Fruit fly (Drosophila melanogaster) whole organism, embryonic: ENCODE data around the gene Pgant35A.

Experiments
- Asciz ChIP-seq: fragments of 200-800 bp; sonication (Bioruptor generic); optimal IDR thresholded peaks from 2 replicates; lab custom pipeline; 2017; ENCODE audit warnings: missing biosample characterization, mild to moderate bottlenecking, missing genetic modification characterization, missing genetic modification reagents
- BEAF-32 ChIP-seq: fragments of 200-800 bp; sonication (Bioruptor generic); optimal IDR thresholded peaks from 3 replicates; lab custom pipeline; 2017; ENCODE audit warnings: missing biosample characterization, missing genetic modification characterization, mild to moderate bottlenecking, moderate library complexity, missing genetic modification reagents
- Blimp-1 ChIP-seq: fragments of 200-800 bp; sonication (Bioruptor generic); optimal IDR thresholded peaks from 3 replicates; lab custom pipeline; 2018; ENCODE audit warnings: missing biosample characterization, missing genetic modification characterization, mild to moderate bottlenecking, moderate library complexity, missing genetic modification reagents
- CG10979 ChIP-seq: fragments of 200-800 bp; sonication (Bioruptor generic); optimal IDR thresholded peaks from 2 replicates; lab custom pipeline; 2018; ENCODE audit warnings: missing biosample characterization, mild to moderate bottlenecking, missing genetic modification characterization, moderate library complexity
- CG12104 ChIP-seq: fragments of 200-800 bp; sonication (Bioruptor generic); optimal IDR thresholded peaks from 3 replicates; lab custom pipeline; 2016; ENCODE audit warnings: missing biosample characterization, missing genetic modification characterization
- CG16863 ChIP-seq: fragments of 200-800 bp; sonication (Bioruptor generic); optimal IDR thresholded peaks from 3 replicates; lab custom pipeline; 2016; ENCODE audit warnings: missing biosample characterization, missing genetic modification characterization
- CG17361 ChIP-seq: fragments of 200-800 bp; sonication (Bioruptor generic); IDR thresholded peaks from 3 replicates; pipeline ENCODE4 v1.3.6; 2022; ENCODE audit warnings: missing biosample characterization, missing genetic modification characterization
- CG18599 ChIP-seq: fragments of 200-800 bp; sonication (Bioruptor generic); optimal IDR thresholded peaks from 3 replicates; lab custom pipeline; 2017; ENCODE audit warnings: missing biosample characterization, missing genetic modification characterization, mild to moderate bottlenecking, moderate library complexity, missing genetic modification reagents
- CG2129 ChIP-seq: fragments of 200-800 bp; sonication (Bioruptor generic); IDR thresholded peaks from 2 replicates; pipeline ENCODE4 v1.3.6; 2022; ENCODE audit warnings: missing biosample characterization, missing genetic modification characterization; ENCODE audit not compliant: partially characterized antibody
- CG2712 ChIP-seq: fragments of 200-800 bp; optimal IDR thresholded peaks from 3 replicates; lab custom pipeline; 2019; ENCODE audit warnings: missing biosample characterization, mild to moderate bottlenecking, missing genetic modification characterization, moderate library complexity
- CG31365 ChIP-seq: fragments of 200-800 bp; sonication (Bioruptor generic); optimal IDR thresholded peaks from 2 replicates; lab custom pipeline; 2018; ENCODE audit warnings: missing biosample characterization, mild to moderate bottlenecking, missing genetic modification characterization
- CG31441 ChIP-seq: fragments of 200-800 bp; sonication (Bioruptor generic); IDR thresholded peaks from 2 replicates; pipeline ENCODE4 v1.3.6; 2022; ENCODE audit warnings: missing biosample characterization, missing genetic modification characterization
- CG3163 ChIP-seq: fragments of 200-800 bp; sonication (Bioruptor generic); optimal IDR thresholded peaks from 3 replicates; lab custom pipeline; 2016; ENCODE audit warnings: missing biosample characterization, missing genetic modification characterization
- CG34422 ChIP-seq: fragments of 200-800 bp; sonication (Bioruptor generic); IDR thresholded peaks from 3 replicates; pipeline ENCODE4 v1.3.6; 2022; ENCODE audit warnings: missing biosample characterization, missing genetic modification characterization
- CG5180 ChIP-seq: fragments of 200-800 bp; sonication (Bioruptor generic); optimal IDR thresholded peaks from 3 replicates; lab custom pipeline; 2017; ENCODE audit warnings: missing biosample characterization, missing genetic modification characterization, mild to moderate bottlenecking, moderate library complexity, missing genetic modification reagents
- CG5245 ChIP-seq: fragments of 200-800 bp; sonication (Bioruptor generic); optimal IDR thresholded peaks from 3 replicates; lab custom pipeline; 2016; ENCODE audit warnings: missing biosample characterization, missing genetic modification characterization
- CG9215 ChIP-seq: fragments of 200-800 bp; sonication (Bioruptor generic); IDR thresholded peaks from 2 replicates; pipeline ENCODE4 v1.3.6; 2022; ENCODE audit warnings: missing biosample characterization, missing genetic modification characterization
- CoRest ChIP-seq: fragments of 200-800 bp; sonication (Bioruptor generic); optimal IDR thresholded peaks from 3 replicates; lab custom pipeline; 2018; ENCODE audit warnings: missing biosample characterization, mild to moderate bottlenecking, missing genetic modification characterization, moderate library complexity
- D19A ChIP-seq: fragments of 200-800 bp; optimal IDR thresholded peaks from 3 replicates; lab custom pipeline; 2019; ENCODE audit warnings: missing biosample characterization, mild to moderate bottlenecking, missing genetic modification characterization, moderate library complexity
- D19B ChIP-seq: fragments of 200-800 bp; sonication (Bioruptor generic); optimal IDR thresholded peaks from 2 replicates; lab custom pipeline; 2017; ENCODE audit warnings: missing biosample characterization, mild to moderate bottlenecking, missing genetic modification characterization
- Dad ChIP-seq: fragments of 200-800 bp; sonication (Bioruptor generic); optimal IDR thresholded peaks from 3 replicates; lab custom pipeline; 2016; ENCODE audit warnings: missing biosample characterization, missing genetic modification characterization
- Dip2 ChIP-seq: fragments of 200-800 bp; sonication (Bioruptor generic); IDR thresholded peaks from 2 replicates; pipeline ENCODE4 v1.3.6; 2022; ENCODE audit warnings: missing biosample characterization, missing genetic modification characterization
- E2f2 ChIP-seq: fragments of 200-800 bp; sonication (Bioruptor generic); IDR thresholded peaks from 2 replicates; pipeline ENCODE4 v1.3.6; 2022; ENCODE audit warnings: missing biosample characterization, missing genetic modification characterization
- GATAe ChIP-seq: fragments of 200-800 bp; sonication (Bioruptor generic); conservative IDR thresholded peaks from 2 replicates; pipeline ENCODE4 v1.3.6; 2022; ENCODE audit warnings: missing biosample characterization, missing genetic modification characterization
- Hmx ChIP-seq: fragments of 200-800 bp; sonication (Bioruptor generic); optimal IDR thresholded peaks from 2 replicates; lab custom pipeline; 2016; ENCODE audit warnings: missing biosample characterization, missing genetic modification characterization
- MESR4 ChIP-seq: fragments of 200-800 bp; sonication (Bioruptor generic); optimal IDR thresholded peaks from 2 replicates; lab custom pipeline; 2018; ENCODE audit warnings: missing biosample characterization, mild to moderate bottlenecking, missing genetic modification characterization, moderate library complexity
- Meics ChIP-seq: fragments of 200-800 bp; sonication (Bioruptor generic); optimal IDR thresholded peaks from 2 replicates; lab custom pipeline; 2017; ENCODE audit warnings: missing biosample characterization, mild to moderate bottlenecking, missing genetic modification characterization
- Nf-YC ChIP-seq: fragments of 200-800 bp; optimal IDR thresholded peaks from 3 replicates; lab custom pipeline; 2019; ENCODE audit warnings: missing biosample characterization, mild to moderate bottlenecking, missing genetic modification characterization, moderate library complexity
- Rx ChIP-seq: fragments of 200-800 bp; sonication (Bioruptor generic); IDR thresholded peaks from 2 replicates; pipeline ENCODE4 v1.3.6; 2022; ENCODE audit warnings: missing biosample characterization, missing genetic modification characterization
- Sox100B ChIP-seq: fragments of 200-800 bp; sonication (Bioruptor generic); optimal IDR thresholded peaks from 3 replicates; lab custom pipeline; 2018; ENCODE audit warnings: missing biosample characterization, mild to moderate bottlenecking, missing genetic modification characterization
- ab ChIP-seq: fragments of 200-800 bp; sonication (Bioruptor generic); optimal IDR thresholded peaks from 2 replicates; lab custom pipeline; 2016; ENCODE audit warnings: missing biosample characterization, missing genetic modification characterization
- dmrt11E ChIP-seq: fragments of 200-800 bp; sonication (Bioruptor generic); optimal IDR thresholded peaks from 3 replicates; lab custom pipeline; 2018; ENCODE audit warnings: missing biosample characterization, mild to moderate bottlenecking, missing genetic modification characterization, moderate library complexity
- eve ChIP-seq, 2 experiments: fragments of >200 bp; optimal IDR thresholded peaks; 2 replicates each; lab custom pipeline; 2017; ENCODE audit warnings: missing biosample characterization in 2 of 2, missing genetic modification characterization in 2 of 2
- jigr1 ChIP-seq: fragments of 200-800 bp; sonication (Bioruptor generic); IDR thresholded peaks from 3 replicates; pipeline ENCODE4 v1.3.6; 2022; ENCODE audit warnings: missing biosample characterization, missing genetic modification characterization
- odd ChIP-seq: fragments of 200-800 bp; sonication (Bioruptor generic); optimal IDR thresholded peaks from 2 replicates; lab custom pipeline; 2017; ENCODE audit warnings: missing biosample characterization, mild to moderate bottlenecking, missing genetic modification characterization
- onecut ChIP-seq: fragments of 200-800 bp; sonication (Bioruptor generic); IDR thresholded peaks from 2 replicates; pipeline ENCODE4 v1.3.6; 2022; ENCODE audit warnings: missing biosample characterization, missing genetic modification characterization
- pan ChIP-seq, 4 experiments: fragments of >200 bp in 3 of 4; fragments of 200-800 bp in 1 of 4; sonication (Bioruptor generic) in 1 of 4; optimal IDR thresholded peaks in 3 of 4; IDR thresholded peaks in 1 of 4; 2 replicates each; pipeline versions ENCODE4 v1.3.6 to Lab custom; 2017 to 2022; ENCODE audit warnings: missing biosample characterization in 2 of 4, missing genetic modification characterization in 2 of 4, mixed read lengths in 1 of 4
- row ChIP-seq: fragments of 200-800 bp; sonication (Bioruptor generic); IDR thresholded peaks from 3 replicates; pipeline ENCODE4 v1.3.6; 2022; ENCODE audit warnings: missing biosample characterization, missing genetic modification characterization
- sc ChIP-seq, 3 experiments: fragments of >200 bp in 2 of 3; fragments of 200-800 bp in 1 of 3; sonication (Bioruptor generic) in 1 of 3; optimal IDR thresholded peaks; 2 replicates in 2 of 3; 3 replicates in 1 of 3; lab custom pipeline; 2017; ENCODE audit warnings: mild to moderate bottlenecking in 1 of 3, missing biosample characterization in 1 of 3, missing genetic modification characterization in 1 of 3, missing genetic modification reagents in 1 of 3
- schlank ChIP-seq: fragments of 200-800 bp; sonication (Bioruptor generic); optimal IDR thresholded peaks from 2 replicates; lab custom pipeline; 2018; ENCODE audit warnings: missing biosample characterization, mild to moderate bottlenecking, missing genetic modification characterization
- sens ChIP-seq: fragments of 200-800 bp; sonication (Bioruptor generic); peaks from one replicate; lab custom pipeline; 2016; ENCODE audit warnings: missing biosample characterization, missing genetic modification characterization
- sens-2 ChIP-seq: fragments of 200-800 bp; sonication (Bioruptor generic); IDR thresholded peaks from 2 replicates; pipeline ENCODE4 v1.3.6; 2022; ENCODE audit warnings: missing biosample characterization, missing genetic modification characterization
- sim ChIP-seq: fragments of 200-800 bp; sonication (Bioruptor generic); IDR thresholded peaks from 2 replicates; pipeline ENCODE4 v1.3.6; 2022; ENCODE audit warnings: missing biosample characterization, missing genetic modification characterization
- sisA ChIP-seq: fragments of 200-800 bp; sonication (Bioruptor generic); IDR thresholded peaks from 2 replicates; pipeline ENCODE4 v1.3.6; 2022; ENCODE audit warnings: missing biosample characterization, missing genetic modification characterization
- sob ChIP-seq: fragments of 200-800 bp; sonication (Bioruptor generic); IDR thresholded peaks from 2 replicates; pipeline ENCODE4 v1.3.6; 2022; ENCODE audit warnings: missing biosample characterization, missing genetic modification characterization
- sug ChIP-seq: fragments of 200-800 bp; optimal IDR thresholded peaks from 2 replicates; lab custom pipeline; 2019; ENCODE audit warnings: missing biosample characterization, mild to moderate bottlenecking, missing genetic modification characterization, moderate library complexity
- ttk ChIP-seq: fragments of 200-800 bp; sonication (Bioruptor generic); IDR thresholded peaks from 2 replicates; pipeline ENCODE4 v2.1.2; 2022; ENCODE audit warnings: missing biosample characterization, missing genetic modification characterization
- zen ChIP-seq: fragments of 200-800 bp; sonication (Bioruptor generic); optimal IDR thresholded peaks from 3 replicates; lab custom pipeline; 2018; ENCODE audit warnings: missing biosample characterization, mild to moderate bottlenecking, missing genetic modification characterization, moderate library complexity

The Pgant35A gene

DNA sequence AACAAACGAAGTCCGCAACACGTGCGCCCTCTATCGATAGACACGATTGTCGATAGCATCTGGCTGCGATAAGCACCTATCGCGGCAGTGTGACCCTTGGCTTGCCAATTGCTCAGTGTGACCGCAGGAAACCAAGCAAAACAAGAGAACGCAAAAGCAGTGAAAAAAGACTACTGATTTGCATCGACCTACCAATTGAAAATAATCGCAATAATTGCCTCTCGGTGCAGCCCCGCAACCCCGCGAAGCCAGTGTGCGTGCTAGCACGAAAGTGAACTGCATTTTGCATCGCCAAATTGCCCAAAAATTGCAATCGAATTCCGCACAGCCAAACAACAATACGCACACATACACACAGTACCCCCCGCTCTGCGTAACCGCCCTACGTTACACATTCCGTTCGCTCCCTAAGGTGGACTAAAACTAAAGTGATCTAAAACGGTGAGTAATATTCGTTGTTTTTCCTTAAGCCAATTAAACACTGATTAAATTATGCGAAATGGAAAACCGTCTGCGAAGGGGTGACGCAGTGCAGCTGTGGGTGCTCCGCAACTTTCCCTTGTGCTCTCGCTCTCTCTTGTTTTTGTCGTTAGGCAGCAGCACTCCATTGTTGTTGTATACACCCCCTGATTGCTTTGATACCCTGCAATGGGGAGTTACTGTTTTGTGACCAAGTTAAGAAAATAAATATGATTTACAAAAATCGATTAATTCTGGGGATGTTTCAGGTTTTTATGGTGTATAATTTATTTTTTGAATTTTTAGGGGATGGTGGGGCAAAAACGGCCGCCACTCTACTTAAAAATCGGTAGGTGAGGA lies 3.8 kb upstream of the Pgant35A start, which contains the start of gene Rab14 (continued):
- TF ChIP-seq sim (GFP tag; lab: Robert Waterston, UW) (peak; percentile 58; the same call in 1 of the 2 replicates), Blimp-1 (GFP tag; lab: Kevin White, UChicago) (peak; percentile 74), MESR4 (GFP tag; lab: Kevin White, UChicago) (peak; percentile 92), CG5245 (peak; percentile 48), Asciz (GFP tag; lab: Kevin White, UChicago) (peak; percentile 76), CG12104 (GFP tag; lab: Kevin White, UChicago) (peak; percentile 66), CoRest (tag; lab: Kevin White, UChicago) (peak; percentile 84), sc (optimal IDR thresholded peaks at IDR 0.05; lab: Kevin White, UChicago) (no peak), sc (GFP tag; optimal IDR thresholded peaks at IDR 0.05; lab: Kevin White, UChicago) (peak; percentile 67), sens (peak; percentile 89), schlank (tag; lab: Kevin White, UChicago) (peak; percentile 80), D19A (tag; lab: Kevin White, UChicago) (peak; percentile 98), Sox100B (GFP tag; lab: Kevin White, UChicago) (peak; percentile 66), sob (GFP tag; lab: Robert Waterston, UW) (peak; percentile 78), eve (GFP tag; optimal IDR thresholded peaks at IDR 0.05; lab: Kevin White, UChicago) (no peak), GATAe (GFP tag; lab: Robert Waterston, UW) (0 out of 2 replicates have a peak, but pooled peaks have one; percentile 22), jigr1 (no peak; the same call in 2 of the 3 replicates), sisA (GFP tag; lab: Robert Waterston, UW) (peak; percentile 71), sens-2 (GFP tag; lab: Robert Waterston, UW) (peak; percentile 71), dmrt11E (peak; percentile 64), sug (tag; lab: Kevin White, UChicago) (peak; percentile 86), E2f2 (peak; percentile 46), row (GFP tag; lab: Robert Waterston, UW) (peak; percentile 89), ab (no peak), zen (tag; lab: Kevin White, UChicago) (peak; percentile 43), BEAF-32 (GFP tag; lab: Kevin White, UChicago) (peak; percentile 88), odd (GFP tag; lab: Kevin White, UChicago) (peak; percentile 82), Nf-YC (tag; lab: Kevin White, UChicago) (peak; percentile 64), CG31441 (peak; percentile 70), CG5180 (GFP tag; lab: Kevin White, UChicago) (peak; percentile 60), Hmx (GFP tag; lab: Kevin White, UChicago) (peak; percentile 41), Dad (GFP tag; lab: Kevin White, UChicago) (peak; percentile 50)
- TF ChIP-seq, all 482 proteins: peak for 423

DNA sequence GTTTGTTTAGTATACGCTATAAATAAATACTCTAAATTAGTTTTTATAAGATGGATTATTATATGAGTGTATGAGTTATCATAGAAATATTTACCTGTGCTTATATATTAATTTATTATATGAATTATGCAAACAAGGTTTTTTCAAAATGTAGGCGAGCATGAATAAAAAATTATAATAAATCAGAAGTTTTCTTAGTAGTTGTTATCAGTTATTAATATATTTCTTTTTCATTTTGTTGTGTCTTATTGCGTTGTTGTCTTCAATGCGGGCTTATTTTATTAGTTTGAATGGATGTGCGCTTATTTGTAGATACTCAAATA lies 3.2 kb upstream of the Pgant35A start:
- no peak for TF ChIP-seq CG34422 (GFP tag; lab: Robert Waterston, UW)
- no peak for TF ChIP-seq CG16863
- TF ChIP-seq ttk: no peak
- TF ChIP-seq CG2712 (tag; lab: Kevin White, UChicago): peak; percentile 2
- peak; percentile 22 for TF ChIP-seq Meics (GFP tag; lab: Kevin White, UChicago)
- no peak for TF ChIP-seq CG10979
- no peak for TF ChIP-seq pan (optimal IDR thresholded peaks at IDR 0.05; lab: Kevin White, UChicago)
- no peak for TF ChIP-seq pan (GFP tag; optimal IDR thresholded peaks at IDR 0.05 in 1 of 2, IDR thresholded peaks at IDR 0.05 in 1 of 2)
- TF ChIP-seq CG3163: no peak
- no peak for TF ChIP-seq Dip2 (GFP tag; lab: Robert Waterston, UW)
- TF ChIP-seq CG31365 (tag; lab: Kevin White, UChicago): no peak
- TF ChIP-seq Rx (GFP tag; lab: Robert Waterston, UW): no peak
- 0 out of 3 replicates have a peak, but pooled peaks have one; percentile 29 for TF ChIP-seq CG17361 (GFP tag; lab: Robert Waterston, UW)
- no peak for TF ChIP-seq onecut (GFP tag; lab: Robert Waterston, UW)
- TF ChIP-seq CG9215: 0 out of 2 replicates have a peak, but pooled peaks have one; percentile 3
- no peak for TF ChIP-seq Hmx (GFP tag; lab: Kevin White, UChicago)
- peak; percentile 7 for TF ChIP-seq CG18599 (GFP tag; lab: Kevin White, UChicago)
- no peak for TF ChIP-seq D19B (GFP tag; lab: Kevin White, UChicago)
- TF ChIP-seq CoRest (tag; lab: Kevin White, UChicago): no peak
- TF ChIP-seq CG31441: 0 out of 2 replicates have a peak, but pooled peaks have one; percentile 6
- no peak for TF ChIP-seq CG2129 (GFP tag; lab: Robert Waterston, UW)
